Worm (Caenorhabditis elegans) whole organism, midembryonic: ENCODE data around the gene mig-5.

Experiments used
- T22C8.4 ChIP-seq: fragments of 200-800 bp; sonication (Bioruptor generic); IDR thresholded peaks from 2 replicates; pipeline ENCODE4 v1.3.6; 2022; ENCODE audit warnings: missing genetic modification characterization, missing compliant biosample characterization
- cog-1 ChIP-seq: sonication (generic microtip); optimal IDR thresholded peaks from 2 replicates; lab custom pipeline; 2016; ENCODE audit warnings: missing genetic modification characterization, missing compliant biosample characterization
- flt-1 ChIP-seq: fragments of 200-800 bp; sonication (Bioruptor generic); IDR thresholded peaks from 2 replicates; pipeline ENCODE4 v1.3.6; 2022; ENCODE audit warnings: missing genetic modification characterization, missing compliant biosample characterization
- klf-2 ChIP-seq: fragments of 200-800 bp; sonication (Bioruptor generic); conservative IDR thresholded peaks from 2 replicates; pipeline ENCODE4 v1.3.6; 2022; ENCODE audit warnings: missing genetic modification reagents, missing genetic modification characterization, missing compliant biosample characterization
- med-1 ChIP-seq: sonication (generic microtip); optimal IDR thresholded peaks from 2 replicates; lab custom pipeline; 2017; ENCODE audit warnings: missing genetic modification characterization, mild to moderate bottlenecking, missing compliant biosample characterization, antibody characterized with exemption, missing genetic modification reagents; ENCODE audit not compliant: insufficient read depth
- ref-1 ChIP-seq: fragments of 200-800 bp; sonication (Bioruptor generic); conservative IDR thresholded peaks from 2 replicates; pipeline ENCODE4 v1.3.6; 2022; ENCODE audit warnings: missing genetic modification reagents, missing genetic modification characterization, missing compliant biosample characterization
- tab-1 ChIP-seq: fragments of 200-800 bp; sonication (Bioruptor generic); IDR thresholded peaks from 2 replicates; pipeline ENCODE4 v1.3.6; 2022; ENCODE audit warnings: missing genetic modification characterization, missing compliant biosample characterization
- ztf-23 ChIP-seq: fragments of 200-800 bp; sonication (Bioruptor generic); IDR thresholded peaks from 2 replicates; pipeline ENCODE4 v1.3.6; 2022; ENCODE audit warnings: missing genetic modification reagents, missing genetic modification characterization, missing compliant biosample characterization
- ztf-29 ChIP-seq: fragments of 200-800 bp; sonication (Bioruptor generic); IDR thresholded peaks from 2 replicates; pipeline ENCODE4 v1.3.6; 2022; ENCODE audit warnings: missing genetic modification reagents, missing genetic modification characterization, missing compliant biosample characterization

mig-5 gene

DNA sequence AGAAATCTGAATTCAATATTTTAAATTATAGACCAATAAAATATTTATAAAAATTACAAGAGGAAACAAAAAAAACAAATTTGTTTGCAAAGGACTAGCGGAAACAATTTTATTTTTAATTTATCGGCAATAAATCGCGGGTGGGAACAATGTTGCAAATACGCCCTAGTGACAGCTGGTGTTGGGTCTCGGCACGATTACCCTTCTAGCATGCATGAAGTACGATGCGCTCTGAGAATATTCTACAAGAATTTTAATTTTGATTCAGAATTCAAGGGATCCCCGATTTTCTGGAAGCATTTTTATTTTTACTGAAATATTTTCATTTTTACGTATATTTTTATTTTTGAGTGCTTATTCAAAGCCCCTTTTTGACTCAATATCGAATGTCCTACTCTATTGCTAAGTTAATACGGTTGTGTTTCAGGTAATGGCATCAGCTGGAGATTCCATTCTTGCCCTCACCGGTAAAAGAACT is at the start of gene mig-5, which contains the start of gene cct-1:
mig-5 (minus strand) TSS at position 8 of the 478 bp plus-strand sequence.
cct-1 (plus strand) TSS at position 428 of the 478 bp plus-strand sequence.
- peak; percentile 71 for TF ChIP-seq flt-1 (GFP tag; lab: Robert Waterston, UW)
- TF ChIP-seq cog-1 (tag; lab: Kevin White, UChicago) = peak; percentile 84
- TF ChIP-seq med-1 (GFP tag; lab: Kevin White, UChicago) = no peak
- no peak for TF ChIP-seq klf-2 (GFP tag; lab: Robert Waterston, UW)
- no peak for TF ChIP-seq tab-1 (GFP tag; lab: Robert Waterston, UW)

ce11 chrII:8232489-8232888 is 47.7 kb upstream of the mig-5 start, which contains the start of gene M110.7:
M110.7 (plus strand) TSS chrII:8232789.
- TF ChIP-seq ref-1 (GFP tag; lab: Robert Waterston, UW) = no peak
- no peak for TF ChIP-seq med-1 (GFP tag; lab: Kevin White, UChicago)
- no peak for TF ChIP-seq T22C8.4 (GFP tag; lab: Robert Waterston, UW)
- TF ChIP-seq klf-2 (GFP tag; lab: Robert Waterston, UW) = no peak
- no peak for TF ChIP-seq flt-1 (GFP tag; lab: Robert Waterston, UW)
- TF ChIP-seq tab-1 (GFP tag; lab: Robert Waterston, UW) = no peak

DNA sequence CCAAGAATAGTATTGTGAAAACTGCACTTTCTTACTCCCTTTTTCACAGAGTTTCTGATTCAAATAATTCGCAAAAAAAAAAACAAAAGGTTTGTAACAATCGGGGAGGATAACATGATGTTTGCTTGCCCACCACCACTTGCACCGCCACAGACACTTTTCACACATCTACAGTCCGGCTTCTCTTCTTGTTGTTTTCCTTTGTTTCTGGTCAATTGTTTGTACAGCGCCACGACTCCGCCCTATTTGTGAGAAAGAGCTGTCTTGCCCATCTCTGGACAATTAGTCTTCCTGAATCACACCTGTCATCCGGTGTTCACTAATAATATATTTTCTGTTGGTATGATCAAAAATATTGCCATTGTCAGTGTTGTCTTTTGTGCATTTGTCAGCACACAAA is 46.2 kb upstream of the mig-5 start, which contains the start of gene M110.9:
M110.9 (plus strand) TSS at position 301 of the 400 bp plus-strand sequence.
- TF ChIP-seq med-1 (GFP tag; lab: Kevin White, UChicago) (no peak), tab-1 (GFP tag; lab: Robert Waterston, UW) (no peak), cog-1 (tag; lab: Kevin White, UChicago) (no peak), T22C8.4 (GFP tag; lab: Robert Waterston, UW) (no peak), klf-2 (GFP tag; lab: Robert Waterston, UW) (no peak), flt-1 (GFP tag; lab: Robert Waterston, UW) (no peak), ztf-29 (no peak)

ce11 chrII:8226475-8226874 is 41.7 kb upstream of the mig-5 start:
- TF ChIP-seq ref-1 (GFP tag; lab: Robert Waterston, UW) = no peak
- no peak for TF ChIP-seq med-1 (GFP tag; lab: Kevin White, UChicago)
- no peak for TF ChIP-seq klf-2 (GFP tag; lab: Robert Waterston, UW)
- no peak for TF ChIP-seq flt-1 (GFP tag; lab: Robert Waterston, UW)
- TF ChIP-seq tab-1 (GFP tag; lab: Robert Waterston, UW) = no peak

DNA sequence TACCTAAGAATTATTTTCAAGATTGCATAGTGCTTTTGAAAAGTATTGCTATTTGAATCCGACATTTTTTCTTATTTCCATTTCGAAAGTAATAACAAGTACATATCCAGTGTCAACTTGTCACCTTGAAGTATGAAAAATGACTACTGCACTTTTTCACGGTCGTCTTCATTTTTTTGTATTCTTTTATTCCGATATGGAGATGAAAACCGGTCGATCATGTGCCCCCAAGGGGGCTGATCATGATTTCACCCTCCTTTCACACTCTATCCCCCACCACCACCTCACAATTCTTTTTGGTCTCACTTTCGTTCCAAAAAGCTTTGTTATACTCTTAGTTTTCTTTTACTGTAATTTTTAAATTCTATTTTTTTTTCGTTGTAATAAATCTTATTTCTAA is 41.1 kb upstream of the mig-5 start:
- no peak for TF ChIP-seq ref-1 (GFP tag; lab: Robert Waterston, UW)
- no peak for TF ChIP-seq tab-1 (GFP tag; lab: Robert Waterston, UW)
- no peak for TF ChIP-seq ztf-29
- no peak for TF ChIP-seq T22C8.4 (GFP tag; lab: Robert Waterston, UW)
- no peak for TF ChIP-seq klf-2 (GFP tag; lab: Robert Waterston, UW)
- TF ChIP-seq flt-1 (GFP tag; lab: Robert Waterston, UW) = no peak
- TF ChIP-seq med-1 (GFP tag; lab: Kevin White, UChicago) = no peak
- no peak for TF ChIP-seq ztf-23 (GFP tag; lab: Robert Waterston, UW)
- no peak for TF ChIP-seq cog-1 (tag; lab: Kevin White, UChicago)

ce11 chrII:8225347-8225746 is 40.5 kb upstream of the mig-5 start:
- TF ChIP-seq ztf-23 (GFP tag; lab: Robert Waterston, UW) = no peak
- TF ChIP-seq tab-1 (GFP tag; lab: Robert Waterston, UW) = no peak
- TF ChIP-seq T22C8.4 (GFP tag; lab: Robert Waterston, UW) = no peak
- no peak for TF ChIP-seq flt-1 (GFP tag; lab: Robert Waterston, UW)
- no peak for TF ChIP-seq klf-2 (GFP tag; lab: Robert Waterston, UW)
- TF ChIP-seq ref-1 (GFP tag; lab: Robert Waterston, UW) = no peak
- TF ChIP-seq med-1 (GFP tag; lab: Kevin White, UChicago) = no peak
- no peak for TF ChIP-seq cog-1 (tag; lab: Kevin White, UChicago)
- TF ChIP-seq ztf-29 = no peak

ce11 chrII:8224623-8225022 is 39.8 kb upstream of the mig-5 start:
- TF ChIP-seq flt-1 (GFP tag; lab: Robert Waterston, UW) (no peak), cog-1 (tag; lab: Kevin White, UChicago) (no peak), tab-1 (GFP tag; lab: Robert Waterston, UW) (no peak), ref-1 (GFP tag; lab: Robert Waterston, UW) (no peak), ztf-29 (no peak), T22C8.4 (GFP tag; lab: Robert Waterston, UW) (no peak), med-1 (GFP tag; lab: Kevin White, UChicago) (no peak)

DNA sequence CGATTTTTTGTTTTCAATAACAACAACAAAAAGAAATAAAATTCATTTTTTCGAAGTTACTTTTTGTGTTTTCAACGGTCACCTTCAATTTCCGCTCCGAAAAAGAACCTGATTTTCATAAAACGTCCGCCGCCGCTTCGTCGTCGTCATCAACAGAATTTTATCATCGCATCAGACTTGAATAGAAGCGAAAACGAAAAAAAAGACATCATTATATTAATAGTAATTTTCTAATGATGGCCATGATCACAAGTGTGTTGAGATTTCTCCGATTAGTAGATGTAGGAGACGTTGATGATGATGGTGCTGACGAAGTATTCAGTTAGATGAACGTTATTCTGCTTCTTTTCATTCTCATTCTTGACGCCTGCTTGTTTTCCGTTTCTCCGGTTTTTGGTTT is 39.1 kb upstream of the mig-5 start:
- no peak for TF ChIP-seq med-1 (GFP tag; lab: Kevin White, UChicago)
- no peak for TF ChIP-seq cog-1 (tag; lab: Kevin White, UChicago)
- TF ChIP-seq tab-1 (GFP tag; lab: Robert Waterston, UW) = no peak
- no peak for TF ChIP-seq klf-2 (GFP tag; lab: Robert Waterston, UW)
- no peak for TF ChIP-seq flt-1 (GFP tag; lab: Robert Waterston, UW)
- no peak for TF ChIP-seq ref-1 (GFP tag; lab: Robert Waterston, UW)

- TF ChIP-seq ztf-29 (no peak), klf-2 (GFP tag; lab: Robert Waterston, UW) (no peak), flt-1 (GFP tag; lab: Robert Waterston, UW) (no peak), ztf-23 (GFP tag; lab: Robert Waterston, UW) (no peak)
These were observed 38.6 kb upstream of the mig-5 start for ce11 chrII:8223422-8223821.
